Worm (Caenorhabditis elegans): ENCODE results near the gene C49C8.2.

DNA sequence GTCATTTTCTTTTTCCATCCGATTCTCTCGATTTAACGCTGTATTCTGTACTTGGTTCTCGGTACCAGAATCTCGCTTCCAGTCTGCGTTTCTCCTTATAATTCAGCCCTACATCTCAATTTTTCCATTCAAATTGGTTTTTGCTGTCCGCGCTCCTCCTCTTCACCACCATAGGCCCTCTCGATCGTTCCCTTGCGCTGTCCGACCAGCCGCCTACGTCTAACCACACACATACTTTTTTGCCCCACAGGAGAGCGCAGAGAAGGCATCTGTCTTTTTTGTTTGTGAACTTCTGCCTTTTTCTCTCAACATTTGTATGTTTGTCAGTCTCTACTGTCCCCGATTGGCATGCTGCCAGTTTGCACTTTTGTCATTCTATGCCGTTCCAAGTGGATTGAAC, 23.6 kb upstream of the C49C8.2 start, which contains the start of gene F42A9.11:
- TF ChIP-seq hnd-1 (tag; optimal IDR thresholded peaks at IDR 0.05) (no peak), ama-1 (optimal IDR thresholded peaks at IDR 0.05) (no peak), ceh-13 (GFP tag; optimal IDR thresholded peaks at IDR 0.05) (no peak), tra-4 (tag; optimal IDR thresholded peaks at IDR 0.05) (no peak), aly-1 (tag; optimal IDR thresholded peaks at IDR 0.05) (peak; percentile 40)

Data from whole organism, early embryonic.